Worm (Caenorhabditis elegans) whole organism, L4 larva: ENCODE data around the gene gst-31.

Experiments
- F26F4.8 ChIP-seq: fragments of 200-800 bp; sonication (Bioruptor generic); conservative IDR thresholded peaks from 2 replicates; pipeline ENCODE4 v1.3.6; 2022; ENCODE audit warnings: missing genetic modification characterization, missing compliant biosample characterization
- F37D6.2 ChIP-seq: sonication (generic microtip); optimal IDR thresholded peaks from 2 replicates; lab custom pipeline; 2016; ENCODE audit warnings: mild to moderate bottlenecking, missing genetic modification characterization, missing compliant biosample characterization
- Y105C5A.15 ChIP-seq: fragments of 200-800 bp; sonication (Bioruptor generic); IDR thresholded peaks from 2 replicates; pipeline ENCODE4 v1.3.6; 2022; ENCODE audit warnings: missing genetic modification characterization, missing compliant biosample characterization
- Y75B8A.6 ChIP-seq: fragments of 200-800 bp; sonication (Bioruptor generic); IDR thresholded peaks from 2 replicates; pipeline ENCODE4 v1.3.6; 2022; ENCODE audit warnings: missing genetic modification reagents, missing genetic modification characterization, missing compliant biosample characterization
- ZK337.2 ChIP-seq: fragments of 200-800 bp; sonication (Bioruptor generic); IDR thresholded peaks from 2 replicates; pipeline ENCODE4 v1.3.6; 2022; ENCODE audit warnings: missing genetic modification reagents, missing genetic modification characterization, missing compliant biosample characterization
- aha-1 ChIP-seq: fragments of 150-350 bp; peaks from one replicate; lab custom pipeline; 2014; ENCODE audit warnings: missing biosample characterization, missing genetic modification characterization
- arid-1 ChIP-seq: fragments of 200-800 bp; sonication (Bioruptor generic); conservative IDR thresholded peaks from 2 replicates; pipeline ENCODE4 v1.3.6; 2022; ENCODE audit warnings: missing genetic modification reagents, missing genetic modification characterization, missing compliant biosample characterization
- ceh-20 ChIP-seq: fragments of 200-800 bp; sonication (Bioruptor generic); IDR thresholded peaks from 2 replicates; pipeline ENCODE4 v1.3.6; 2022; ENCODE audit warnings: missing genetic modification reagents, missing genetic modification characterization, missing compliant biosample characterization
- ceh-28 ChIP-seq: fragments of 150-350 bp; optimal IDR thresholded peaks from 2 replicates; lab custom pipeline; 2014; ENCODE audit warnings: missing biosample characterization, missing genetic modification reagents, missing genetic modification characterization
- ceh-32 ChIP-seq: sonication (generic microtip); optimal IDR thresholded peaks from 2 replicates; lab custom pipeline; 2016; ENCODE audit warnings: mild to moderate bottlenecking, missing genetic modification characterization, missing compliant biosample characterization; ENCODE audit not compliant: poor library complexity
- ceh-44 ChIP-seq: fragments of 200-800 bp; sonication (Bioruptor generic); IDR thresholded peaks from 2 replicates; pipeline ENCODE4 v1.3.6; 2022; ENCODE audit warnings: missing genetic modification reagents, missing genetic modification characterization, missing compliant biosample characterization
- daf-16 ChIP-seq, 3 experiments: sonication (generic microtip); optimal IDR thresholded peaks; 2 replicates each; lab custom pipeline; 2016 to 2017; ENCODE audit warnings: missing genetic modification characterization in 3 of 3, missing genetic modification reagents in 3 of 3, mild to moderate bottlenecking in 2 of 3, missing compliant biosample characterization in 2 of 3, missing biosample characterization in 1 of 3, moderate library complexity in 1 of 3
- dmd-9 ChIP-seq: fragments of 200-800 bp; sonication (Bioruptor generic); IDR thresholded peaks from 2 replicates; pipeline ENCODE4 v1.3.6; 2022; ENCODE audit warnings: missing genetic modification reagents, missing genetic modification characterization, missing compliant biosample characterization
- fkh-10 ChIP-seq: fragments of 150-350 bp; optimal IDR thresholded peaks from 2 replicates; lab custom pipeline; 2014; ENCODE audit warnings: missing biosample characterization, missing genetic modification reagents, missing genetic modification characterization
- fos-1 ChIP-seq: fragments of 150-350 bp; optimal IDR thresholded peaks from 2 replicates; lab custom pipeline; 2014; ENCODE audit warnings: missing biosample characterization, missing genetic modification characterization
- gei-8 ChIP-seq: fragments of 200-800 bp; sonication (Bioruptor generic); optimal IDR thresholded peaks from 2 replicates; lab custom pipeline; 2018; ENCODE audit warnings: mild to moderate bottlenecking, missing genetic modification characterization, missing compliant biosample characterization
- hif-1 ChIP-seq, 2 experiments: sonication (generic microtip); optimal IDR thresholded peaks; 2 replicates each; lab custom pipeline; 2016 to 2017; ENCODE audit warnings: missing compliant biosample characterization in 2 of 2, missing genetic modification characterization in 2 of 2, missing genetic modification reagents in 2 of 2, missing genotype in 2 of 2, mild to moderate bottlenecking in 1 of 2
- hlh-11 ChIP-seq: fragments of 200-800 bp; sonication (Bioruptor generic); optimal IDR thresholded peaks from 2 replicates; lab custom pipeline; 2018; ENCODE audit warnings: mild to moderate bottlenecking, missing genetic modification characterization, missing compliant biosample characterization
- jun-1 ChIP-seq: fragments of 150-350 bp; optimal IDR thresholded peaks from 2 replicates; lab custom pipeline; 2014; ENCODE audit warnings: missing biosample characterization, missing genetic modification reagents, missing genetic modification characterization
- lim-7 ChIP-seq: fragments of 200-800 bp; sonication (Bioruptor generic); IDR thresholded peaks from 2 replicates; pipeline ENCODE4 v1.3.6; 2022; ENCODE audit warnings: missing genetic modification characterization, missing compliant biosample characterization
- lin-1 ChIP-seq: fragments of 200-800 bp; sonication (Bioruptor generic); IDR thresholded peaks from 2 replicates; pipeline ENCODE4 v1.3.6; 2022; ENCODE audit warnings: missing genetic modification reagents, missing genetic modification characterization, missing compliant biosample characterization
- lin-15B ChIP-seq: fragments of 150-350 bp; sonication (generic microtip); optimal IDR thresholded peaks from 3 replicates; lab custom pipeline; 2014; ENCODE audit warnings: missing biosample characterization, missing genetic modification characterization
- lin-29 ChIP-seq: fragments of 200-800 bp; sonication (Bioruptor generic); IDR thresholded peaks from 2 replicates; pipeline ENCODE4 v1.3.6; 2022; ENCODE audit warnings: missing genetic modification reagents, missing genetic modification characterization, missing compliant biosample characterization
- lsy-2 ChIP-seq, 2 experiments: fragments of 150-350 bp in 1 of 2; sonication (generic microtip) in 1 of 2; optimal IDR thresholded peaks; 2 replicates each; lab custom pipeline; 2014 to 2017; ENCODE audit warnings: missing biosample characterization in 2 of 2, missing genetic modification characterization in 2 of 2
- mdt-29 ChIP-seq: fragments of 200-800 bp; sonication (Bioruptor generic); IDR thresholded peaks from 2 replicates; pipeline ENCODE4 v1.3.6; 2022; ENCODE audit warnings: missing genetic modification reagents, missing genetic modification characterization, missing compliant biosample characterization
- mxl-2 ChIP-seq: fragments of 200-800 bp; sonication (Bioruptor generic); conservative IDR thresholded peaks from 2 replicates; pipeline ENCODE4 v1.3.6; 2022; ENCODE audit warnings: missing genetic modification reagents, missing genetic modification characterization, missing compliant biosample characterization
- mxl-3 ChIP-seq: fragments of 200-800 bp; sonication (Bioruptor generic); optimal IDR thresholded peaks from 2 replicates; lab custom pipeline; 2018; ENCODE audit warnings: mild to moderate bottlenecking, missing genetic modification characterization, missing compliant biosample characterization
- nhr-11 ChIP-seq: fragments of 150-350 bp; optimal IDR thresholded peaks from 2 replicates; lab custom pipeline; 2014; ENCODE audit warnings: missing biosample characterization, missing genetic modification characterization
- nhr-41 ChIP-seq: fragments of 200-800 bp; sonication (Bioruptor generic); IDR thresholded peaks from 2 replicates; pipeline ENCODE4 v1.3.6; 2022; ENCODE audit warnings: missing genetic modification reagents, missing genetic modification characterization, missing compliant biosample characterization
- nhr-48 ChIP-seq: sonication (generic microtip); optimal IDR thresholded peaks from 2 replicates; lab custom pipeline; 2016; ENCODE audit warnings: mild to moderate bottlenecking, missing genetic modification characterization, missing compliant biosample characterization
- nhr-6 ChIP-seq: fragments of 150-350 bp; optimal IDR thresholded peaks from 2 replicates; lab custom pipeline; 2014; ENCODE audit warnings: missing biosample characterization, missing genetic modification characterization
- nhr-76 ChIP-seq: fragments of 150-350 bp; optimal IDR thresholded peaks from 2 replicates; lab custom pipeline; 2014; ENCODE audit warnings: missing biosample characterization, missing genetic modification characterization
- nhr-77 ChIP-seq: fragments of 150-350 bp; optimal IDR thresholded peaks from 2 replicates; lab custom pipeline; 2014; ENCODE audit warnings: missing biosample characterization, missing genetic modification characterization
- pha-4 ChIP-seq, 2 experiments: fragments of 150-350 bp in 1 of 2; fragments of 200-800 bp in 1 of 2; sonication (Bioruptor generic) in 1 of 2; IDR thresholded peaks in 1 of 2; optimal IDR thresholded peaks in 1 of 2; 2 replicates each; pipeline versions ENCODE4 v1.3.6 to Lab custom; 2014 to 2022; ENCODE audit warnings: missing genetic modification characterization in 2 of 2, missing genetic modification reagents in 2 of 2, missing biosample characterization in 1 of 2, missing compliant biosample characterization in 1 of 2
- rbr-2 ChIP-seq: sonication (generic microtip); optimal IDR thresholded peaks from 2 replicates; lab custom pipeline; 2016; ENCODE audit warnings: missing genotype, missing genetic modification characterization, missing compliant biosample characterization
- set-16 ChIP-seq: fragments of 200-800 bp; sonication (Bioruptor generic); IDR thresholded peaks from 2 replicates; pipeline ENCODE4 v1.3.6; 2022; ENCODE audit warnings: missing genetic modification reagents, missing genetic modification characterization, missing compliant biosample characterization
- snpc-1.2 ChIP-seq: fragments of 200-800 bp; sonication (Bioruptor generic); IDR thresholded peaks from 2 replicates; pipeline ENCODE4 v1.3.6; 2022; ENCODE audit warnings: missing genetic modification reagents, missing genetic modification characterization, missing compliant biosample characterization
- spr-1 ChIP-seq: sonication (generic microtip); optimal IDR thresholded peaks from 2 replicates; lab custom pipeline; 2016; ENCODE audit warnings: mild to moderate bottlenecking, missing genetic modification characterization, missing compliant biosample characterization
- unc-62 ChIP-seq, 3 experiments: fragments of 150-350 bp in 1 of 3; sonication (generic microtip); optimal IDR thresholded peaks in 2 of 3; peaks in 1 of 3; 1 replicate in 1 of 3; 2 replicates in 2 of 3; lab custom pipeline; 2014 to 2017; ENCODE audit warnings: missing biosample characterization in 3 of 3, missing genetic modification characterization in 3 of 3, missing genetic modification reagents in 3 of 3, missing genotype in 1 of 3
- vab-7 ChIP-seq: fragments of 200-800 bp; sonication (Bioruptor generic); IDR thresholded peaks from 2 replicates; pipeline ENCODE4 v1.3.6; 2022; ENCODE audit warnings: missing genetic modification reagents, missing genetic modification characterization, missing compliant biosample characterization
- zfp-2 ChIP-seq: sonication (generic microtip); optimal IDR thresholded peaks from 2 replicates; lab custom pipeline; 2016; ENCODE audit warnings: mild to moderate bottlenecking, missing genetic modification characterization, missing compliant biosample characterization
- zip-11 ChIP-seq: fragments of 200-800 bp; sonication (Bioruptor generic); IDR thresholded peaks from 2 replicates; pipeline ENCODE4 v1.3.6; 2022; ENCODE audit warnings: missing genetic modification characterization, missing compliant biosample characterization
- ztf-11 ChIP-seq: fragments of 150-350 bp; optimal IDR thresholded peaks from 2 replicates; lab custom pipeline; 2014; ENCODE audit warnings: missing biosample characterization, missing genetic modification characterization

gst-31 gene

ce11 chrII:15135886-15136285 lies 38.9 kb downstream of the gst-31 start, which contains the start of gene Y53F4B.25:
Gene Y53F4B.25, plus strand, starts transcription at chrII:15136186.
- TF ChIP-seq nhr-11 (tag; lab: Kevin White, UChicago) (no peak), fos-1 (tag; lab: Kevin White, UChicago) (no peak), arid-1 (no peak), hif-1 (tag; optimal IDR thresholded peaks at IDR 0.05; lab: Kevin White, UChicago) (no peak), set-16 (GFP tag; lab: Robert Waterston, UW) (no peak), snpc-1.2 (GFP tag; lab: Robert Waterston, UW) (no peak), ceh-32 (tag; lab: Kevin White, UChicago) (no peak), mxl-3 (GFP tag; lab: Kevin White, UChicago) (no peak), lin-29 (GFP tag; lab: Robert Waterston, UW) (no peak), lin-15B (tag; lab: Kevin White, UChicago) (no peak), nhr-41 (GFP tag; lab: Robert Waterston, UW) (no peak), lsy-2 (tag; optimal IDR thresholded peaks at IDR 0.05; lab: Kevin White, UChicago) (no peak), unc-62 (GFP tag; optimal IDR thresholded peaks at IDR 0.05 in 1 of 2; lab: Kevin White, UChicago) (no peak), unc-62 (tag; optimal IDR thresholded peaks at IDR 0.05; lab: Kevin White, UChicago) (no peak), mxl-2 (GFP tag; lab: Robert Waterston, UW) (no peak)
- TF ChIP-seq, all 104 proteins: peak for 0

- TF ChIP-seq nhr-6 (no peak), Y105C5A.15 (GFP tag; lab: Robert Waterston, UW) (no peak), hlh-11 (tag; lab: Kevin White, UChicago) (no peak), F26F4.8 (no peak), ceh-32 (tag; lab: Kevin White, UChicago) (no peak), F37D6.2 (tag; lab: Kevin White, UChicago) (no peak), mdt-29 (no peak), nhr-48 (tag; lab: Kevin White, UChicago) (no peak), nhr-76 (tag; lab: Kevin White, UChicago) (no peak), zfp-2 (tag; lab: Kevin White, UChicago) (no peak), ztf-11 (tag; lab: Kevin White, UChicago) (no peak), lim-7 (GFP tag; lab: Robert Waterston, UW) (no peak), daf-16 (GFP tag; optimal IDR thresholded peaks at IDR 0.05; lab: Kevin White, UChicago) (no peak), daf-16 (tag; optimal IDR thresholded peaks at IDR 0.05; lab: Kevin White, UChicago) (no peak), gei-8 (no peak), zip-11 (no peak), dmd-9 (GFP tag; lab: Robert Waterston, UW) (no peak), ceh-44 (GFP tag; lab: Robert Waterston, UW) (no peak), ceh-20 (no peak), rbr-2 (tag; lab: Kevin White, UChicago) (no peak), Y75B8A.6 (GFP tag; lab: Robert Waterston, UW) (no peak)
Measured at ce11 chrII:15134332-15134731, 40.4 kb downstream of the gst-31 start, which contains the start of gene Y53F4B.24. Gene Y53F4B.24, minus strand, starts transcription at chrII:15134432.

DNA sequence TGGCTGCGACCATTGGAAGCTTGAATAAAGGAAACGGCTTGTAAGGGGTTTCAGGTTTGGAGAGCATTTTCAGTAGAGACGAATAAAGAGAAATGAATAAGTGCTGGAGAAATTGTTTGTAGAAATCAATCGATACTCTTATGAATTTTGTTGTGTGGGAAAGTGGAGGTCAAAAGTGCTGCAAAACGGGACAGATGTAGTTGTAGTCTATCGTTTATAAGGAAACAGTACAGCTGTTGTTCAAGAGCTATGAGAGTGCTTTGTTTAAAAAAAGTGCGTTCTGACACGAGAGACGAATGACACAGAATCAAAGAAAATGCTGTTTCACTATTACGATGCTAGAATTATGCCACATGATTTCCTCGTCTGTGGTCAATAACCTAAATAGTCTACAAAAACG lies 44.3 kb downstream of the gst-31 start, which contains the start of gene Y53F4B.62:
Gene Y53F4B.62 (minus strand): TSS at position 101 of the 400 bp plus-strand sequence.
- no peak for TF ChIP-seq nhr-48 (tag; lab: Kevin White, UChicago)
- TF ChIP-seq jun-1 (tag; lab: Kevin White, UChicago): no peak
- TF ChIP-seq dmd-9 (GFP tag; lab: Robert Waterston, UW): no peak
- TF ChIP-seq lin-1 (GFP tag; lab: Robert Waterston, UW): no peak
- TF ChIP-seq aha-1 (tag; lab: Kevin White, UChicago): no peak
- TF ChIP-seq fkh-10 (GFP tag; lab: Kevin White, UChicago): no peak
- no peak for TF ChIP-seq vab-7
- no peak for TF ChIP-seq hlh-11 (tag; lab: Kevin White, UChicago)
- no peak for TF ChIP-seq nhr-41 (GFP tag; lab: Robert Waterston, UW)
- no peak for TF ChIP-seq fos-1 (tag; lab: Kevin White, UChicago)
- no peak for TF ChIP-seq ceh-20
- no peak for TF ChIP-seq F26F4.8
- TF ChIP-seq mdt-29: no peak
- TF ChIP-seq ZK337.2 (GFP tag; lab: Robert Waterston, UW): no peak
- TF ChIP-seq rbr-2 (tag; lab: Kevin White, UChicago): no peak
- TF ChIP-seq nhr-77 (tag; lab: Kevin White, UChicago): no peak
- TF ChIP-seq pha-4 (GFP tag; IDR thresholded peaks at IDR 0.05; lab: Robert Waterston, UW): no peak
- TF ChIP-seq pha-4 (tag; optimal IDR thresholded peaks at IDR 0.05; lab: Kevin White, UChicago): no peak
- no peak for TF ChIP-seq ceh-28 (tag; lab: Kevin White, UChicago)
- TF ChIP-seq spr-1 (tag; lab: Kevin White, UChicago): no peak
